Worm (Caenorhabditis elegans): Measurements from ENCODE around the gene T04H1.5.

The T04H1.5 gene

DNA sequence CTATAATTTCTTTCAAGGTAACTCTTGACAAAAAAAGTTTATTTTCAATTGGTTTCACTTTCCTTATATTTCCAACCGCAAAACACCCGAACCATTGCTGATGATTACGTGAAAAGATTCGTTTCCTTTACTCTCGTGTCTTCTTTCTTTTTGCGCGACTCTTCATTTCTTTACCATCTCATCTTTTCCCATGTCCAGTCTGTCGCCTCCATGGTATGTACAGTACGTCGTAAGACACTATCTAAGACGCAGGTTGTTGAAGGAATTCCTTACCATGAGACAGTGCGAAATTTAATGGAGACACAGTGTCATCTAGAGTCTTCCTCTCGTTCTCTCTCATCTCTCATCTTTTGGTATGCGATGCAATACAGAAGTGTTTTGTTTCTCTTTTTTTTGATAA lies 49.0 kb downstream of the T04H1.5 start (continued):
- peak; percentile 12 for TF ChIP-seq lin-54 (GFP tag; optimal IDR thresholded peaks at IDR 0.05)
- TF ChIP-seq attf-6 (GFP tag; IDR thresholded peaks at IDR 0.05), result no peak
- no peak for TF ChIP-seq D2030.7 (GFP tag; IDR thresholded peaks at IDR 0.05)
- TF ChIP-seq snpc-1.1 (tag; optimal IDR thresholded peaks at IDR 0.05; ENCODE audit: insufficient read depth), result no peak
- no peak for TF ChIP-seq egl-44 (GFP tag; IDR thresholded peaks at IDR 0.05)
- TF ChIP-seq aptf-2 (GFP tag; conservative IDR thresholded peaks at IDR 0.05), result no peak
- TF ChIP-seq pbrm-1 (GFP tag; IDR thresholded peaks at IDR 0.05), result no peak
- TF ChIP-seq bed-1 (GFP tag; IDR thresholded peaks at IDR 0.05), result no peak
- TF ChIP-seq snpc-4 (GFP tag; optimal IDR thresholded peaks at IDR 0.05), result no peak
- TF ChIP-seq snpc-4 (tag; optimal IDR thresholded peaks at IDR 0.05), result peak in 1 of 4 experiments; percentile 29
- TF ChIP-seq gei-17 (GFP tag; optimal IDR thresholded peaks at IDR 0.05), result no peak
- no peak for TF ChIP-seq zim-3 (tag; optimal IDR thresholded peaks at IDR 0.05)
- peak; percentile 34 for TF ChIP-seq ceh-27 (GFP tag; optimal IDR thresholded peaks at IDR 0.05)
- TF ChIP-seq sea-2 (GFP tag; IDR thresholded peaks at IDR 0.05), result no peak
- TF ChIP-seq ztf-26 (tag; optimal IDR thresholded peaks at IDR 0.05), result no peak
- peak; percentile 49 for TF ChIP-seq lin-40 (tag; optimal IDR thresholded peaks at IDR 0.05)
- TF ChIP-seq lsy-27 (tag; optimal IDR thresholded peaks at IDR 0.05; ENCODE audit: borderline replicate concordance, insufficient read depth), result no peak
- TF ChIP-seq B0336.3 (GFP tag; IDR thresholded peaks at IDR 0.05), result no peak
- no peak for TF ChIP-seq tlf-1 (GFP tag; optimal IDR thresholded peaks at IDR 0.05)
- TF ChIP-seq athp-1 (tag; optimal IDR thresholded peaks at IDR 0.05), result no peak
- no peak for TF ChIP-seq ets-4 (GFP tag; optimal IDR thresholded peaks at IDR 0.05)
- no peak for TF ChIP-seq sptf-2 (GFP tag; optimal IDR thresholded peaks at IDR 0.05)
- no peak for TF ChIP-seq F55B11.4 (tag; optimal IDR thresholded peaks at IDR 0.05; ENCODE audit: borderline replicate concordance, insufficient read depth)
- no peak for TF ChIP-seq Y95B8A.8 (GFP tag; IDR thresholded peaks at IDR 0.05)
- TF ChIP-seq ztf-3 (GFP tag; optimal IDR thresholded peaks at IDR 0.05), result no peak
- TF ChIP-seq T26A5.8 (tag; optimal IDR thresholded peaks at IDR 0.05), result no peak
- TF ChIP-seq F49E8.2 (tag; optimal IDR thresholded peaks at IDR 0.05; ENCODE audit: insufficient read depth), result no peak
- no peak for TF ChIP-seq dpff-1 (tag; optimal IDR thresholded peaks at IDR 0.05)
- TF ChIP-seq nhr-27 (tag; optimal IDR thresholded peaks at IDR 0.05), result no peak
- no peak for TF ChIP-seq F39B2.1 (GFP tag; IDR thresholded peaks at IDR 0.05)
- no peak for TF ChIP-seq K11D2.4 (GFP tag; IDR thresholded peaks at IDR 0.05)
- TF ChIP-seq unc-62 (GFP tag; optimal IDR thresholded peaks at IDR 0.05), result peak; percentile 46
- TF ChIP-seq attf-5 (GFP tag; optimal IDR thresholded peaks at IDR 0.05), result peak; percentile 48
- TF ChIP-seq bed-2 (GFP tag; IDR thresholded peaks at IDR 0.05), result no peak
- no peak for TF ChIP-seq C06A6.2 (GFP tag; conservative IDR thresholded peaks at IDR 0.05)
- TF ChIP-seq Y53F4B.3 (GFP tag; IDR thresholded peaks at IDR 0.05), result no peak
- TF ChIP-seq zfh-2 (GFP tag; conservative IDR thresholded peaks at IDR 0.05), result no peak
- TF ChIP-seq madf-10 (tag; optimal IDR thresholded peaks at IDR 0.05), result no peak
- no peak for TF ChIP-seq Y67H2A.10 (GFP tag; conservative IDR thresholded peaks at IDR 0.05)
- TF ChIP-seq somi-1 (GFP tag; optimal IDR thresholded peaks at IDR 0.05), result peak; percentile 50
- TF ChIP-seq repo-1 (tag; optimal IDR thresholded peaks at IDR 0.05), result peak; percentile 15
- TF ChIP-seq madf-8 (GFP tag; conservative IDR thresholded peaks at IDR 0.05), result no peak
- no peak for TF ChIP-seq sdz-38 (tag; optimal IDR thresholded peaks at IDR 0.05)
- TF ChIP-seq hrde-1 (tag; optimal IDR thresholded peaks at IDR 0.05; ENCODE audit: borderline replicate concordance), result no peak
- no peak for TF ChIP-seq F23B12.7 (tag; optimal IDR thresholded peaks at IDR 0.05; ENCODE audit: insufficient read depth)

Measured in whole organism, young adult.